Worm (Caenorhabditis elegans) whole organism, L1 larva: ENCODE data around the gene C44B7.5.

Source experiments
- C16A3.4 ChIP-seq: fragments of 150-350 bp; optimal IDR thresholded peaks from 2 replicates; lab custom pipeline; 2014; ENCODE audit warnings: missing biosample characterization, missing genetic modification characterization
- C34B4.2 ChIP-seq: sonication (generic microtip); optimal IDR thresholded peaks from 2 replicates; lab custom pipeline; 2017; ENCODE audit warnings: mild to moderate bottlenecking, missing genetic modification characterization, missing compliant biosample characterization
- F16B12.6 ChIP-seq: fragments of 150-350 bp; optimal IDR thresholded peaks from 2 replicates; lab custom pipeline; 2014; ENCODE audit warnings: missing biosample characterization, missing genetic modification characterization
- blmp-1 ChIP-seq: fragments of 150-350 bp; optimal IDR thresholded peaks from 2 replicates; lab custom pipeline; 2014; ENCODE audit warnings: missing biosample characterization, missing genetic modification characterization
- ceh-63 ChIP-seq: fragments of 200-800 bp; sonication (Bioruptor generic); optimal IDR thresholded peaks from 2 replicates; lab custom pipeline; 2018; ENCODE audit warnings: mild to moderate bottlenecking, missing genetic modification characterization, missing compliant biosample characterization
- dpl-1 ChIP-seq, 3 experiments: fragments of 150-350 bp in 2 of 3; sonication (generic microtip) in 1 of 3; optimal IDR thresholded peaks; 2 replicates each; lab custom pipeline; 2014 to 2017; ENCODE audit warnings: missing biosample characterization in 3 of 3, missing genetic modification characterization in 3 of 3, missing genetic modification reagents in 3 of 3
- efl-1 ChIP-seq, 4 experiments: fragments of 150-350 bp; optimal IDR thresholded peaks in 3 of 4; peaks in 1 of 4; 1 replicate in 1 of 4; 2 replicates in 3 of 4; lab custom pipeline; 2014; ENCODE audit warnings: missing biosample characterization in 2 of 4, missing genetic modification characterization in 2 of 4, missing genetic modification reagents in 2 of 4
- egl-27 ChIP-seq, 2 experiments: fragments of 150-350 bp in 1 of 2; sonication (generic microtip); optimal IDR thresholded peaks; 3 replicates each; lab custom pipeline; 2017 to 2018; ENCODE audit warnings: missing biosample characterization in 2 of 2, missing genetic modification characterization in 2 of 2, missing genetic modification reagents in 2 of 2
- elt-3 ChIP-seq, 6 experiments: fragments of 150-350 bp in 1 of 6; sonication (generic microtip); optimal IDR thresholded peaks; 2 replicates each; lab custom pipeline; 2017 to 2018; ENCODE audit warnings: missing biosample characterization in 6 of 6, missing genetic modification characterization in 6 of 6, inconsistent platforms in 1 of 6
- fos-1 ChIP-seq: fragments of 150-350 bp; optimal IDR thresholded peaks from 2 replicates; lab custom pipeline; 2014; ENCODE audit warnings: missing biosample characterization, missing genetic modification characterization
- grh-1 ChIP-seq: fragments of 200-800 bp; sonication (Bioruptor generic); IDR thresholded peaks from 2 replicates; pipeline ENCODE4 v1.3.6; 2022; ENCODE audit warnings: missing genetic modification reagents, missing genetic modification characterization, missing compliant biosample characterization
- hlh-4 ChIP-seq: sonication (generic microtip); optimal IDR thresholded peaks from 2 replicates; lab custom pipeline; 2016; ENCODE audit warnings: mild to moderate bottlenecking, missing genetic modification characterization, missing compliant biosample characterization
- hpl-2 ChIP-seq: fragments of 150-350 bp; optimal IDR thresholded peaks from 2 replicates; lab custom pipeline; 2014; ENCODE audit warnings: missing biosample characterization, missing genetic modification reagents, missing genetic modification characterization
- lin-13 ChIP-seq: fragments of 150-350 bp; optimal IDR thresholded peaks from 2 replicates; lab custom pipeline; 2014; ENCODE audit warnings: missing biosample characterization, missing genetic modification reagents, missing genetic modification characterization
- lin-14 ChIP-seq: fragments of 200-800 bp; sonication (Bioruptor generic); optimal IDR thresholded peaks from 2 replicates; lab custom pipeline; 2018; ENCODE audit warnings: mild to moderate bottlenecking, missing genetic modification characterization, moderate library complexity, missing compliant biosample characterization
- lin-15B ChIP-seq: fragments of 150-350 bp; sonication (generic microtip); optimal IDR thresholded peaks from 3 replicates; lab custom pipeline; 2014; ENCODE audit warnings: missing biosample characterization, missing genetic modification characterization
- lin-35 ChIP-seq, 2 experiments: fragments of 150-350 bp; optimal IDR thresholded peaks; 2 replicates each; lab custom pipeline; 2014; ENCODE audit warnings: missing biosample characterization in 2 of 2, missing genetic modification characterization in 2 of 2, missing genetic modification reagents in 2 of 2
- lin-39 ChIP-seq: fragments of 150-350 bp; optimal IDR thresholded peaks from 2 replicates; lab custom pipeline; 2014; ENCODE audit warnings: missing biosample characterization, missing genetic modification reagents, missing genetic modification characterization
- lir-3 ChIP-seq: sonication (generic microtip); optimal IDR thresholded peaks from 2 replicates; lab custom pipeline; 2016; ENCODE audit warnings: mild to moderate bottlenecking, missing genetic modification characterization, moderate library complexity, missing compliant biosample characterization; ENCODE audit not compliant: poor library complexity
- lsy-2 ChIP-seq, 2 experiments: fragments of 150-350 bp; optimal IDR thresholded peaks; 2 replicates each; lab custom pipeline; 2014; ENCODE audit warnings: missing biosample characterization in 2 of 2, missing genetic modification characterization in 2 of 2
- mdl-1 ChIP-seq, 2 experiments: fragments of 150-350 bp; optimal IDR thresholded peaks; 2 replicates each; lab custom pipeline; 2014 to 2017; ENCODE audit warnings: missing biosample characterization in 2 of 2, missing genetic modification characterization in 2 of 2, inconsistent platforms in 1 of 2
- mep-1 ChIP-seq: fragments of 150-350 bp; optimal IDR thresholded peaks from 2 replicates; lab custom pipeline; 2014; ENCODE audit warnings: missing biosample characterization, missing genetic modification characterization
- nhr-12 ChIP-seq: sonication (generic microtip); optimal IDR thresholded peaks from 2 replicates; lab custom pipeline; 2017; ENCODE audit warnings: missing biosample characterization, missing genetic modification characterization
- nhr-19 ChIP-seq: fragments of 200-800 bp; sonication (Bioruptor generic); conservative IDR thresholded peaks from 2 replicates; pipeline ENCODE4 v1.3.6; 2022; ENCODE audit warnings: missing genetic modification characterization, missing compliant biosample characterization
- nhr-20 ChIP-seq: sonication (generic microtip); optimal IDR thresholded peaks from 2 replicates; lab custom pipeline; 2016; ENCODE audit warnings: mild to moderate bottlenecking, missing genetic modification characterization, missing compliant biosample characterization
- nhr-237 ChIP-seq: fragments of 150-350 bp; optimal IDR thresholded peaks from 2 replicates; lab custom pipeline; 2014; ENCODE audit warnings: missing biosample characterization, missing genetic modification characterization
- nhr-47 ChIP-seq: sonication (generic microtip); optimal IDR thresholded peaks from 2 replicates; lab custom pipeline; 2016; ENCODE audit warnings: mild to moderate bottlenecking, missing genetic modification characterization, moderate library complexity, missing compliant biosample characterization
- nhr-71 ChIP-seq: sonication (generic microtip); optimal IDR thresholded peaks from 2 replicates; lab custom pipeline; 2016; ENCODE audit warnings: mild to moderate bottlenecking, missing genetic modification characterization, moderate library complexity, missing compliant biosample characterization
- nhr-77 ChIP-seq: fragments of 150-350 bp; optimal IDR thresholded peaks from 2 replicates; lab custom pipeline; 2014; ENCODE audit warnings: missing biosample characterization, missing genetic modification characterization
- nhr-85 ChIP-seq: sonication (generic microtip); peaks from one replicate; lab custom pipeline; 2016; ENCODE audit warnings: missing genetic modification characterization, inconsistent platforms, missing compliant biosample characterization
- nhr-90 ChIP-seq: sonication (generic microtip); optimal IDR thresholded peaks from 2 replicates; lab custom pipeline; 2016; ENCODE audit warnings: mild to moderate bottlenecking, missing genetic modification characterization, missing compliant biosample characterization; ENCODE audit not compliant: poor library complexity
- pag-3 ChIP-seq: sonication (generic microtip); optimal IDR thresholded peaks from 2 replicates; lab custom pipeline; 2017; ENCODE audit warnings: missing genetic modification characterization, mild to moderate bottlenecking, missing compliant biosample characterization, antibody characterized with exemption, borderline replicate concordance; ENCODE audit not compliant: insufficient read depth
- rnt-1 ChIP-seq: sonication (generic microtip); optimal IDR thresholded peaks from 2 replicates; lab custom pipeline; 2016; ENCODE audit warnings: mild to moderate bottlenecking, missing genetic modification characterization, moderate library complexity, missing compliant biosample characterization
- snpc-4 ChIP-seq: fragments of 150-350 bp; optimal IDR thresholded peaks from 2 replicates; lab custom pipeline; 2014; ENCODE audit warnings: missing biosample characterization, missing genetic modification characterization
- snu-23 ChIP-seq: sonication (generic microtip); optimal IDR thresholded peaks from 2 replicates; lab custom pipeline; 2016; ENCODE audit warnings: missing genetic modification characterization, missing compliant biosample characterization
- sup-37 ChIP-seq: fragments of 200-800 bp; sonication (Bioruptor generic); optimal IDR thresholded peaks from 2 replicates; lab custom pipeline; 2018; ENCODE audit warnings: mild to moderate bottlenecking, missing genetic modification characterization, missing compliant biosample characterization
- tbx-2 ChIP-seq: sonication (generic microtip); optimal IDR thresholded peaks from 2 replicates; lab custom pipeline; 2016; ENCODE audit warnings: missing genetic modification characterization, missing compliant biosample characterization
- tlp-1 ChIP-seq: fragments of 150-350 bp; optimal IDR thresholded peaks from 2 replicates; lab custom pipeline; 2014; ENCODE audit warnings: missing biosample characterization, missing genetic modification characterization
- unc-130 ChIP-seq: fragments of 150-350 bp; optimal IDR thresholded peaks from 2 replicates; lab custom pipeline; 2017; ENCODE audit warnings: missing biosample characterization, missing genetic modification characterization, inconsistent platforms
- unc-62 ChIP-seq: fragments of 150-350 bp; optimal IDR thresholded peaks from 2 replicates; lab custom pipeline; 2014; ENCODE audit warnings: missing biosample characterization, missing genetic modification reagents, missing genetic modification characterization
- vab-15 ChIP-seq: sonication (generic microtip); optimal IDR thresholded peaks from 2 replicates; lab custom pipeline; 2017; ENCODE audit warnings: missing genotype, mild to moderate bottlenecking, missing genetic modification characterization, missing compliant biosample characterization
- ztf-4 ChIP-seq: fragments of 150-350 bp; optimal IDR thresholded peaks from 2 replicates; lab custom pipeline; 2014; ENCODE audit warnings: missing biosample characterization, missing genetic modification characterization

C44B7.5 gene

DNA sequence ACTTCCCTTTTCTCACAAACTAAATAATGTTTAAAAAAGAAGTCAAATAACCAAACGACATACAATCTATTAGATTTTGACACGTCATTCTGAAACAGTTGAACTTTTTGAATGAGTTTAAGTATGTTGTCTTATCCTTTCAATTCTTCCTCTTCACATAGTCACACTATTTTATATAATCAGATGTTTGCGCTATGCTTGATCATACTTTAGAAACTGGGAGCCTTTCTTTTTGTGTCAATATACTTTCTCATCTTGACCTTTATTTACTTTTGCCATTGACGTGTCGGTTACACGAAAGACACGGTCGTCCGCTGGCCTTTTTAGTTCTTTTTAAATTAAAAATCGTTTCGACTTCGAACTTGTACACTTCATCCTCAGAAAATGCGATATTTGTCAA is 20.5 kb downstream of the C44B7.5 start, which contains the start of gene C04A2.15:
Gene C04A2.15, plus strand, starts transcription at position 299 of the 400 bp plus-strand sequence.
- TF ChIP-seq nhr-77 (tag; lab: Kevin White, UChicago) (no peak), efl-1 (optimal IDR thresholded peaks at IDR 0.05; lab: Kevin White, UChicago) (no peak), efl-1 (GFP tag; optimal IDR thresholded peaks at IDR 0.05 in 1 of 2; lab: Kevin White, UChicago) (no peak), hlh-4 (no peak), unc-62 (GFP tag; lab: Kevin White, UChicago) (no peak), elt-3 (tag; optimal IDR thresholded peaks at IDR 0.05; lab: Kevin White, UChicago) (no peak), lin-14 (GFP tag; lab: Kevin White, UChicago) (peak; percentile 34)

DNA sequence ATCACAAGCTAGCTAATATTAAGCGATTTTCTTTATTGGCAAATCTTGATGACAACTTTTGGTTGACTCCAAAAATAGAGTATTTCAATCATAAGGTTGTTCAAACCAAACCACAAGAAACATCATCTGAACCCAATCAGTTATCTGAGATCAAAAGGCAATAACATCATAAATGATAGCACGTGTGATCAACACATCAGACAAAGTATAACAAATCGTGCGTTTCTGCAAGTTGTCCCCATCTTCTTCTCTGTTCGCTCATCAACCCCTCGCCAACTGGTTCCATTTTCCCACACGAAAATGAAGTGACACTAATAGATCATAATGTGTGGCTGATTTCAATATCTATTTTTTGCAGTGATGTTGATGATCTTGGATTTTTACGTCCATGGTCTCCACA is 23.1 kb downstream of the C44B7.5 start:
- TF ChIP-seq snpc-4 (tag; lab: Kevin White, UChicago) (no peak), nhr-71 (tag; lab: Kevin White, UChicago) (peak; percentile 84), lsy-2 (tag; optimal IDR thresholded peaks at IDR 0.05; lab: Kevin White, UChicago) (peak in 1 of 2 experiments; percentile 31), unc-62 (GFP tag; lab: Kevin White, UChicago) (no peak), grh-1 (peak; percentile 42; the same call in 1 of the 2 replicates), rnt-1 (tag; lab: Kevin White, UChicago) (peak; percentile 15), snu-23 (GFP tag; lab: Kevin White, UChicago) (peak; percentile 59), fos-1 (no peak), egl-27 (tag; optimal IDR thresholded peaks at IDR 0.05; lab: Kevin White, UChicago) (peak; percentile 48 to 71), sup-37 (GFP tag; lab: Kevin White, UChicago) (no peak), C34B4.2 (tag; lab: Kevin White, UChicago) (no peak), lin-13 (no peak), lin-14 (GFP tag; lab: Kevin White, UChicago) (peak; percentile 74), lin-35 (GFP tag; optimal IDR thresholded peaks at IDR 0.05; lab: Kevin White, UChicago) (peak in 1 of 2 experiments; percentile 73), nhr-20 (tag; lab: Kevin White, UChicago) (peak; percentile 79), unc-130 (peak; percentile 78), dpl-1 (GFP tag; optimal IDR thresholded peaks at IDR 0.05; lab: Kevin White, UChicago) (peak in 1 of 3 experiments; percentile 37), mep-1 (tag; lab: Kevin White, UChicago) (peak; percentile 3), elt-3 (tag; optimal IDR thresholded peaks at IDR 0.05; lab: Kevin White, UChicago) (peak in 3 of 6 experiments; percentile 7 to 93 (median 81)), tlp-1 (tag; lab: Kevin White, UChicago) (no peak), pag-3 (no peak), hpl-2 (GFP tag; lab: Kevin White, UChicago) (no peak), nhr-237 (no peak), nhr-19 (GFP tag; lab: Robert Waterston, UW) (peak; percentile 63), ceh-63 (GFP tag; lab: Kevin White, UChicago) (no peak), efl-1 (optimal IDR thresholded peaks at IDR 0.05; lab: Kevin White, UChicago) (no peak), efl-1 (GFP tag; optimal IDR thresholded peaks at IDR 0.05 in 1 of 2; lab: Kevin White, UChicago) (peak in 1 of 2 experiments; percentile 92), tbx-2 (tag; lab: Kevin White, UChicago) (peak; percentile 63), ztf-4 (tag; lab: Kevin White, UChicago) (peak; percentile 60), C16A3.4 (tag; lab: Kevin White, UChicago) (peak; percentile 34), nhr-47 (tag; lab: Kevin White, UChicago) (peak; percentile 6), nhr-90 (tag; lab: Kevin White, UChicago) (peak; percentile 13), lin-15B (tag; lab: Kevin White, UChicago) (no peak), lin-39 (no peak), nhr-12 (tag; lab: Kevin White, UChicago) (no peak), vab-15 (tag; lab: Kevin White, UChicago) (peak; percentile 82), F16B12.6 (tag; lab: Kevin White, UChicago) (no peak), blmp-1 (tag; lab: Kevin White, UChicago) (peak; percentile 86), nhr-85 (tag; lab: Kevin White, UChicago) (peak; percentile 94), mdl-1 (tag; optimal IDR thresholded peaks at IDR 0.05; lab: Kevin White, UChicago) (peak in 1 of 2 experiments; percentile 81), lir-3 (tag; lab: Kevin White, UChicago) (peak; percentile 24)
